Fruit fly (Drosophila melanogaster): ENCODE results near the gene comm3.

Gene comm3

DNA sequence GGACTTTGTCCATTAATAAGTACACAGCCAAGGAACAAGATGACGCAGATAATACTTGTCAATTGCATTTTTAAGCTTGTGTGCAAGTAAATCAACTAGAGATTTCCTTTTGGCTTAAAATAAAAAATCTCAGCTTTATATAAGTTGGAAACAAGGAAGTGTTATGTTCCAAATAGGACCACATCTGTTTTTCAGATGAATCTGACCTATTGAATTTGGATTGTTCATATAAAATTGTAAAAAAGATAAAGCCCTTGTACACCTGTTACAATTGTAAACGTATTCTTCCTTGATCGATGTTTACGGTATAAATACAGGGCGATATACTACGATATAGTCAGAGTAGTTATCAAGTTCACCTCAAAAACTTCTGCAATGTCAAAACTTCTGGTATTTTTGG, 9.7 kb upstream of the comm3 start, which contains the start of the genes Eig71Ef and Eig71Eg:
Eig71Ef (minus strand) TSS at position 101 of the 400 bp plus-strand sequence.
Eig71Eg (plus strand) TSS at position 339 of the 400 bp plus-strand sequence.
- TF ChIP-seq pan (optimal IDR thresholded peaks at IDR 0.05) (no peak), EcR (GFP tag; optimal IDR thresholded peaks at IDR 0.05) (no peak), Dll (optimal IDR thresholded peaks at IDR 0.05) (no peak), psq (optimal IDR thresholded peaks at IDR 0.05) (no peak), CG8478 (optimal IDR thresholded peaks at IDR 0.05) (no peak), usp (GFP tag; optimal IDR thresholded peaks at IDR 0.05) (no peak)

DNA sequence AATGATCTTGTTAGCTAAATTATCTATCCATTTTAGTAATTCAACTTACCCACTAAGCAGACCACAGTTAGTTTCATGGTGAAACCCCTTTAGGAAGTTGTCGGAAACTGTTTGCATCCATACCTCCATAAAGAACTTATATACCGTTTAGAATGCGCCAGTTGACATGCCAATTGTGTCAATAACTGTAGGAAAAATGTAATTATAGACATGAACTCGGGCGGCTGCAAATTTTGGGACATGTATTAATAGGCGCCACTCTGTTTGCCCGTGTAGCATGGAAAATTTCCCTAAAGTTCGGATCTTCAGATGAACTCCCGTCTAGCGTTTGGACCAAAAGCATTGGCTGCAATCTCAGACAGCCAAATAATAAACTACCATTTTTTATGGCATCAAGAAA, 8.3 kb upstream of the comm3 start, which contains the start of gene Eig71Ee:
Eig71Ee (minus strand) TSS at position 101 of the 400 bp plus-strand sequence.
- TF ChIP-seq usp (GFP tag; optimal IDR thresholded peaks at IDR 0.05) (no peak), Dll (optimal IDR thresholded peaks at IDR 0.05) (no peak), psq (optimal IDR thresholded peaks at IDR 0.05) (no peak)

DNA sequence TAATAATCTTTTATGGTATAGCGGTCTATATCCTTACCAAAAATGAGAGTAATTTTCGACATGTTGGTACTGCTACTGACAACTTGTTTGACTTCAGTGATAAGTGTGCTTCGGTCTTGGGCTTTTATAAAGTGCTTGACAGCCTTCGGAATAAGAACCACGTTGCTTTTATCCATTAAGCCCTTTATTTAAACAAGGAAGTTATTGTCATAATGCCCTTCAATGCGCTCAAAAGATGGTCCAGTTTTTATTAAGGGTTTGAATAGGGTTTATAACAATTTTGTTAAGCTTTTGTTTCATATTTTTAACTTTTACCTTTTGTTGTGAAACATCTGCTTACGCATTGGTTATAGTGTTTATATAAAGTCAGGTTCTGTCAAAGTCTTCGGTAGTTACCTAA, 4.6 kb upstream of the comm3 start, which contains the start of the genes Eig71Ec and Eig71Ed:
Eig71Ec (minus strand) TSS at position 101 of the 400 bp plus-strand sequence.
Eig71Ed (plus strand) TSS at position 384 of the 400 bp plus-strand sequence.
- TF ChIP-seq usp (GFP tag; optimal IDR thresholded peaks at IDR 0.05) = no peak
- TF ChIP-seq CG8478 (optimal IDR thresholded peaks at IDR 0.05) = no peak
- no peak for TF ChIP-seq Dll (optimal IDR thresholded peaks at IDR 0.05)
- TF ChIP-seq EcR (GFP tag; optimal IDR thresholded peaks at IDR 0.05) = no peak
- TF ChIP-seq pan (optimal IDR thresholded peaks at IDR 0.05) = no peak
- TF ChIP-seq psq (optimal IDR thresholded peaks at IDR 0.05) = no peak

- TF ChIP-seq pan (optimal IDR thresholded peaks at IDR 0.05) = no peak
- no peak for TF ChIP-seq psq (optimal IDR thresholded peaks at IDR 0.05)
- no peak for TF ChIP-seq Dll (optimal IDR thresholded peaks at IDR 0.05)
- TF ChIP-seq usp (GFP tag; optimal IDR thresholded peaks at IDR 0.05) = no peak
- TF ChIP-seq EcR (GFP tag; optimal IDR thresholded peaks at IDR 0.05) = no peak
- TF ChIP-seq CG8478 (optimal IDR thresholded peaks at IDR 0.05) = no peak
These were observed 3.0 kb upstream of the comm3 start, which contains the start of gene CG43084 for dm6 chr3L:15650552-15650951. CG43084 (plus strand) TSS chr3L:15650852.

dm6 chr3L:15649561-15649960, 2.0 kb upstream of the comm3 start, which contains the start of the genes Eig71Ea and Eig71Eb:
Eig71Ea (minus strand) TSS chr3L:15649661.
Eig71Eb (plus strand) TSS chr3L:15649936.
- TF ChIP-seq Dll (optimal IDR thresholded peaks at IDR 0.05) (no peak), EcR (GFP tag; optimal IDR thresholded peaks at IDR 0.05) (no peak)

DNA sequence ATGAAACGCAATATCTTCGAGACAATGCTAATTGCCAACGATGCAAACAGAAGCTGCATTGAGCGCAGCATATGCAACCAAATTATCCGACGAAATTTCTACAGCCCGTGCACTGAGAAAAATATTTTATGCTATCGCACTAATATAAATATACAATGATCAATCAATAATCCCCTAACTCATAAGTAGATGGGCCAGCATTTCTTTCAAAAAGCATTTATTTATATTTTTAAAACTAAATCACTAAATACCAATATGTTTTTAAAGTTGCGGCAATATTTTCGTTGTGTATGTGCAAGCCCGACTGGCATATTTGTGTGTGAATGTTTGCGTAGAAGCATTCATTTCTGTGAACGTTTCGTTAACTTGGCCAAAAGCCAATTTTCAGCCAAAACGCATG, 1.4 kb downstream of the comm3 start:
- no peak for TF ChIP-seq Dll (optimal IDR thresholded peaks at IDR 0.05)

DNA sequence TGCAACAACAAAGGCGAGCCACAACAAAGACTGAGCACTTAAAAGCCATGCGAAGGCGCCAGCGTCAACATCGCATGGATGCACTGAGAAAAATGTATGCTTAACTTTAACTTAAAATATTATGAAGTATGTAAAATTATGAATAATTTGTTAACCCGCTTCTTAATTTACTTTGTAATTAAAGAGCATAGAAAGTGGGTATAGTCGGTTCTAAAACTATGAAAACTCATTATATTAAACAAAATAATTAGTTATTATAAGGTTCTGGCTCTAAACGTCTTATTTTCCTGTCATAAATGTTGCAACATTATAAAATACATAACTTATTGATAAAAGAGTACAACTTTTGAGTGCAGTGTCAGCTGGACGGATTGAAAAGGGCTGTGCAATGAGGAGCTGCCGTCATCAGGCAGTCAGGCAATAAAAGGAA, 6.0 kb downstream of the comm3 start:
- no peak for TF ChIP-seq EcR (GFP tag; optimal IDR thresholded peaks at IDR 0.05)
- no peak for TF ChIP-seq Dll (optimal IDR thresholded peaks at IDR 0.05)
- TF ChIP-seq psq (optimal IDR thresholded peaks at IDR 0.05) = no peak
- no peak for TF ChIP-seq CG8478 (optimal IDR thresholded peaks at IDR 0.05)
- no peak for TF ChIP-seq pan (optimal IDR thresholded peaks at IDR 0.05)
- TF ChIP-seq usp (GFP tag; optimal IDR thresholded peaks at IDR 0.05) = no peak

- TF ChIP-seq psq (optimal IDR thresholded peaks at IDR 0.05) (no peak), pan (optimal IDR thresholded peaks at IDR 0.05) (no peak), EcR (GFP tag; optimal IDR thresholded peaks at IDR 0.05) (no peak), usp (GFP tag; optimal IDR thresholded peaks at IDR 0.05) (no peak), CG8478 (optimal IDR thresholded peaks at IDR 0.05) (no peak), Dll (optimal IDR thresholded peaks at IDR 0.05) (no peak)
These were observed 7.6 kb downstream of the comm3 start for dm6 chr3L:15639978-15640377.

dm6 chr3L:15638524-15638923, 9.0 kb downstream of the comm3 start:
- TF ChIP-seq psq (optimal IDR thresholded peaks at IDR 0.05) (no peak), Dll (optimal IDR thresholded peaks at IDR 0.05) (no peak), CG8478 (optimal IDR thresholded peaks at IDR 0.05) (no peak), EcR (GFP tag; optimal IDR thresholded peaks at IDR 0.05) (no peak), pan (optimal IDR thresholded peaks at IDR 0.05) (no peak), usp (GFP tag; optimal IDR thresholded peaks at IDR 0.05) (no peak)

DNA sequence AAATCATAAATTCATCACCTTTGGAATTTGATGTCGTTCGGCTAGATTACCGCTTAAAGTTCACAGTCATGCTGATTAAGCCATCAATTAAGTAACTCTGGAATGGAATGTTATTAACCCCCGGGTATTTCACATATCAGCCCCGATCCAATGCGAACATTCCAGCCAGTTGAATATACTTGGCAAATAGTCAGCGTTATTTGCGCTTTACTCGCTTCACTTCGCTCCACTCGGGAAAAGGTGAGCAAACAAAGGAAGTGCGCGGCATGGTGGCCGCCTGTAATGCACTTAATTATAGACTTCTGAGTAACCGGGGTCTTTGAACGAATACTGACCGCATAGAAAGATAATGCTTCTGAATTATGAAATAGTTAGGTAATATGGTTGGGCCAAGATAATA, 9.9 kb downstream of the comm3 start:
- no peak for TF ChIP-seq pan (optimal IDR thresholded peaks at IDR 0.05)
- TF ChIP-seq EcR (GFP tag; optimal IDR thresholded peaks at IDR 0.05) = no peak
- TF ChIP-seq psq (optimal IDR thresholded peaks at IDR 0.05) = no peak
- no peak for TF ChIP-seq Dll (optimal IDR thresholded peaks at IDR 0.05)

DNA sequence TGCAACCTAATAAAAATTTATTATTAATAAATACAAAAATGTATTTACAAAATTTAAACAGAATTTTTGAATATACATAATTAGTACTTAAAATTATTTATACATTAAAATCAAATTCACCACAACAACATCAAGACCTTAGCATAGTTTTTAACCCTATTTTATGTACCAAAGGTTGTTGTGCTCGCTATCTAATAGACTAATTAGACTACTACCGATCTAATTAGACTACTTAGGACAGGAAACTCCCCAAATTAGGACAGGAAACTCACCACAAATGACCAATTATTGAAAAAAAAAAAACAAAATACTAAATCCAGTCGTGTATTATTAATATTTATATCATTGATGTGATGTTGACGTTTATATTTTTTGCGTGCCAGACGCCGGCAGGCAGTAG, 10.6 kb downstream of the comm3 start:
- TF ChIP-seq psq (optimal IDR thresholded peaks at IDR 0.05) (no peak), Dll (optimal IDR thresholded peaks at IDR 0.05) (no peak)

- no peak for TF ChIP-seq pan (optimal IDR thresholded peaks at IDR 0.05)
- no peak for TF ChIP-seq EcR (GFP tag; optimal IDR thresholded peaks at IDR 0.05)
- TF ChIP-seq Dll (optimal IDR thresholded peaks at IDR 0.05) = no peak
- TF ChIP-seq usp (GFP tag; optimal IDR thresholded peaks at IDR 0.05) = no peak
- TF ChIP-seq psq (optimal IDR thresholded peaks at IDR 0.05) = no peak
These were observed 11.2 kb downstream of the comm3 start for dm6 chr3L:15636359-15636758.

- TF ChIP-seq CG8478 (optimal IDR thresholded peaks at IDR 0.05) (no peak), usp (GFP tag; optimal IDR thresholded peaks at IDR 0.05) (no peak), EcR (GFP tag; optimal IDR thresholded peaks at IDR 0.05) (no peak), Dll (optimal IDR thresholded peaks at IDR 0.05) (no peak), pan (optimal IDR thresholded peaks at IDR 0.05) (no peak), psq (optimal IDR thresholded peaks at IDR 0.05) (no peak)
These were observed 13.0 kb downstream of the comm3 start for dm6 chr3L:15634368-15635075.

Measured in whole organism.